Fruit fly (Drosophila melanogaster): ENCODE data around the gene CG33986.

- TF ChIP-seq dac (GFP tag; optimal IDR thresholded peaks at IDR 0.05) (no peak), Sox14 (GFP tag; optimal IDR thresholded peaks at IDR 0.05) (no peak)
Observed at dm6 chr3L:15509398-15509797, 15.7 kb downstream of the CG33986 start, which contains the start of the genes gdl and gdl-ORF39.

All from whole organism, prepupa.